Worm (Caenorhabditis elegans) whole organism, L4 larva: ENCODE results near the gene F46F2.3.

Experiments used
- F37D6.2 ChIP-seq: sonication (generic microtip); optimal IDR thresholded peaks from 2 replicates; lab custom pipeline; 2016; ENCODE audit warnings: mild to moderate bottlenecking, missing genetic modification characterization, missing compliant biosample characterization
- ces-1 ChIP-seq: fragments of 150-350 bp; sonication (generic microtip); optimal IDR thresholded peaks from 4 replicates; lab custom pipeline; 2014; ENCODE audit warnings: missing biosample characterization, missing genetic modification reagents, missing genetic modification characterization
- cey-2 ChIP-seq: sonication (generic microtip); optimal IDR thresholded peaks from 3 replicates; lab custom pipeline; 2017; ENCODE audit warnings: missing genetic modification characterization, mild to moderate bottlenecking, missing compliant biosample characterization, antibody characterized with exemption, borderline replicate concordance; ENCODE audit not compliant: insufficient read depth
- daf-12 ChIP-seq: fragments of 150-350 bp; optimal IDR thresholded peaks from 2 replicates; lab custom pipeline; 2014; ENCODE audit warnings: missing biosample characterization, missing genetic modification reagents, missing genetic modification characterization
- daf-8 ChIP-seq: fragments of 200-800 bp; sonication (Bioruptor generic); IDR thresholded peaks from 2 replicates; pipeline ENCODE4 v1.3.6; 2022; ENCODE audit warnings: missing genetic modification characterization, missing compliant biosample characterization
- dmd-8 ChIP-seq: fragments of 200-800 bp; sonication (Bioruptor generic); IDR thresholded peaks from 2 replicates; pipeline ENCODE4 v1.3.6; 2022; ENCODE audit warnings: missing genetic modification characterization, missing compliant biosample characterization
- dpl-1 ChIP-seq: fragments of 150-350 bp; optimal IDR thresholded peaks from 2 replicates; lab custom pipeline; 2014; ENCODE audit warnings: missing biosample characterization, missing genetic modification reagents, missing genetic modification characterization
- egl-43 ChIP-seq: fragments of 200-800 bp; sonication (Bioruptor generic); IDR thresholded peaks from 2 replicates; pipeline ENCODE4 v1.3.6; 2022; ENCODE audit warnings: missing genetic modification reagents, missing genetic modification characterization, missing compliant biosample characterization
- gei-8 ChIP-seq: fragments of 200-800 bp; sonication (Bioruptor generic); optimal IDR thresholded peaks from 2 replicates; lab custom pipeline; 2018; ENCODE audit warnings: mild to moderate bottlenecking, missing genetic modification characterization, missing compliant biosample characterization
- hif-1 ChIP-seq, 2 experiments: sonication (generic microtip); optimal IDR thresholded peaks; 2 replicates each; lab custom pipeline; 2016 to 2017; ENCODE audit warnings: missing compliant biosample characterization in 2 of 2, missing genetic modification characterization in 2 of 2, missing genetic modification reagents in 2 of 2, missing genotype in 2 of 2, mild to moderate bottlenecking in 1 of 2
- hlh-11 ChIP-seq: fragments of 200-800 bp; sonication (Bioruptor generic); optimal IDR thresholded peaks from 2 replicates; lab custom pipeline; 2018; ENCODE audit warnings: mild to moderate bottlenecking, missing genetic modification characterization, missing compliant biosample characterization
- hlh-30 ChIP-seq: sonication (generic microtip); optimal IDR thresholded peaks from 2 replicates; lab custom pipeline; 2017; ENCODE audit warnings: antibody characterized with exemption, mild to moderate bottlenecking, missing genetic modification characterization, missing compliant biosample characterization; ENCODE audit not compliant: insufficient read depth
- lin-1 ChIP-seq: fragments of 200-800 bp; sonication (Bioruptor generic); IDR thresholded peaks from 2 replicates; pipeline ENCODE4 v1.3.6; 2022; ENCODE audit warnings: missing genetic modification reagents, missing genetic modification characterization, missing compliant biosample characterization
- lsy-2 ChIP-seq, 2 experiments: fragments of 150-350 bp in 1 of 2; sonication (generic microtip) in 1 of 2; optimal IDR thresholded peaks; 2 replicates each; lab custom pipeline; 2014 to 2017; ENCODE audit warnings: missing biosample characterization in 2 of 2, missing genetic modification characterization in 2 of 2
- mdl-1 ChIP-seq, 2 experiments: fragments of 150-350 bp in 1 of 2; sonication (generic microtip) in 1 of 2; optimal IDR thresholded peaks; 2 replicates each; lab custom pipeline; 2014 to 2017; ENCODE audit warnings: missing biosample characterization in 2 of 2, missing genetic modification characterization in 2 of 2
- mep-1 ChIP-seq: fragments of 150-350 bp; sonication (generic microtip); optimal IDR thresholded peaks from 3 replicates; lab custom pipeline; 2014; ENCODE audit warnings: missing biosample characterization, missing genetic modification characterization
- mes-2 ChIP-seq: sonication (generic microtip); optimal IDR thresholded peaks from 2 replicates; lab custom pipeline; 2016; ENCODE audit warnings: missing genotype, mild to moderate bottlenecking, missing genetic modification characterization, missing compliant biosample characterization; ENCODE audit not compliant: poor library complexity, severe bottlenecking
- mxl-2 ChIP-seq: fragments of 200-800 bp; sonication (Bioruptor generic); conservative IDR thresholded peaks from 2 replicates; pipeline ENCODE4 v1.3.6; 2022; ENCODE audit warnings: missing genetic modification reagents, missing genetic modification characterization, missing compliant biosample characterization
- mxl-3 ChIP-seq: fragments of 200-800 bp; sonication (Bioruptor generic); optimal IDR thresholded peaks from 2 replicates; lab custom pipeline; 2018; ENCODE audit warnings: mild to moderate bottlenecking, missing genetic modification characterization, missing compliant biosample characterization
- nhr-11 ChIP-seq: fragments of 150-350 bp; optimal IDR thresholded peaks from 2 replicates; lab custom pipeline; 2014; ENCODE audit warnings: missing biosample characterization, missing genetic modification characterization
- nhr-25 ChIP-seq: sonication (generic microtip); optimal IDR thresholded peaks from 2 replicates; lab custom pipeline; 2017; ENCODE audit warnings: missing genetic modification characterization, mild to moderate bottlenecking, missing compliant biosample characterization, antibody characterized with exemption, moderate library complexity, borderline replicate concordance; ENCODE audit not compliant: insufficient read depth
- nhr-6 ChIP-seq: fragments of 150-350 bp; optimal IDR thresholded peaks from 2 replicates; lab custom pipeline; 2014; ENCODE audit warnings: missing biosample characterization, missing genetic modification characterization
- pha-4 ChIP-seq, 2 experiments: fragments of 150-350 bp in 1 of 2; fragments of 200-800 bp in 1 of 2; sonication (Bioruptor generic) in 1 of 2; IDR thresholded peaks in 1 of 2; optimal IDR thresholded peaks in 1 of 2; 2 replicates each; pipeline versions ENCODE4 v1.3.6 to Lab custom; 2014 to 2022; ENCODE audit warnings: missing genetic modification characterization in 2 of 2, missing genetic modification reagents in 2 of 2, missing biosample characterization in 1 of 2, missing compliant biosample characterization in 1 of 2
- saeg-2 ChIP-seq: fragments of 200-800 bp; sonication (Bioruptor generic); IDR thresholded peaks from 2 replicates; pipeline ENCODE4 v1.3.6; 2022; ENCODE audit warnings: missing genetic modification reagents, missing genetic modification characterization, missing compliant biosample characterization
- sdz-12 ChIP-seq: fragments of 200-800 bp; sonication (Bioruptor generic); optimal IDR thresholded peaks from 2 replicates; lab custom pipeline; 2018; ENCODE audit warnings: mild to moderate bottlenecking, missing genetic modification characterization, missing compliant biosample characterization
- set-16 ChIP-seq: fragments of 200-800 bp; sonication (Bioruptor generic); IDR thresholded peaks from 2 replicates; pipeline ENCODE4 v1.3.6; 2022; ENCODE audit warnings: missing genetic modification reagents, missing genetic modification characterization, missing compliant biosample characterization
- skn-1 ChIP-seq: fragments of 150-350 bp; optimal IDR thresholded peaks from 2 replicates; lab custom pipeline; 2014; ENCODE audit warnings: missing biosample characterization, missing genetic modification characterization
- snpc-1.2 ChIP-seq: fragments of 200-800 bp; sonication (Bioruptor generic); IDR thresholded peaks from 2 replicates; pipeline ENCODE4 v1.3.6; 2022; ENCODE audit warnings: missing genetic modification reagents, missing genetic modification characterization, missing compliant biosample characterization
- snpc-4 ChIP-seq: fragments of 150-350 bp; optimal IDR thresholded peaks from 2 replicates; lab custom pipeline; 2014; ENCODE audit warnings: missing biosample characterization, missing genetic modification characterization
- tag-97 ChIP-seq: fragments of 200-800 bp; sonication (Bioruptor generic); IDR thresholded peaks from 2 replicates; pipeline ENCODE4 v1.3.6; 2022; ENCODE audit warnings: missing genetic modification characterization, missing compliant biosample characterization
- tra-1 ChIP-seq: fragments of 200-800 bp; sonication (Bioruptor generic); IDR thresholded peaks from 2 replicates; pipeline ENCODE4 v1.3.6; 2022; ENCODE audit warnings: missing genetic modification reagents, missing genetic modification characterization, missing compliant biosample characterization
- unc-130 ChIP-seq: sonication (generic microtip); optimal IDR thresholded peaks from 2 replicates; lab custom pipeline; 2016; ENCODE audit warnings: missing genetic modification reagents, missing genetic modification characterization, missing compliant biosample characterization
- unc-39 ChIP-seq: sonication (generic microtip); optimal IDR thresholded peaks from 2 replicates; lab custom pipeline; 2017; ENCODE audit warnings: missing biosample characterization, missing genetic modification characterization
- unc-62 ChIP-seq, 3 experiments: fragments of 150-350 bp in 1 of 3; sonication (generic microtip); optimal IDR thresholded peaks in 2 of 3; peaks in 1 of 3; 1 replicate in 1 of 3; 2 replicates in 2 of 3; lab custom pipeline; 2014 to 2017; ENCODE audit warnings: missing biosample characterization in 3 of 3, missing genetic modification characterization in 3 of 3, missing genetic modification reagents in 3 of 3, missing genotype in 1 of 3
- zfp-2 ChIP-seq: sonication (generic microtip); optimal IDR thresholded peaks from 2 replicates; lab custom pipeline; 2016; ENCODE audit warnings: mild to moderate bottlenecking, missing genetic modification characterization, missing compliant biosample characterization

The F46F2.3 gene

DNA sequence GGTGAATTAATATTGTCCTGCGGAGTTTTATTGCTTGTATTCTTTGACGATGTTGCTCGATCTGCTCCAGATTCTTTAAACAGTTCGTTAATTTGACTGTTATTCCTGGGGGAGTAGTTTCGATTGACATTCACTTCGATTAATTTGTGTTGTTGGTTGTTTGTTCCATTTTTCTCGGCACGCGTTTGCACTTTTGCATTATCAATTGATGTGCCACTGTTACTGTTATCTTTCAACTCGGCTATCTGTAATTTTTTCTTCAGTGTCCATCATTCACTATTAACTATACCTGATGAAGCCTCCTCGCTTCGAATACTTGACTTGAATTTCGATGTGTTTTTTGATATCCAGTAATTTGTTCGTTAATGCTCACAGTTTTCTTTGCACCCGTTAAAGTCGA lies 30.9 kb downstream of the F46F2.3 start (continued):
- TF ChIP-seq mxl-2 (GFP tag; lab: Robert Waterston, UW) (no peak), sdz-12 (GFP tag; lab: Kevin White, UChicago) (no peak)

DNA sequence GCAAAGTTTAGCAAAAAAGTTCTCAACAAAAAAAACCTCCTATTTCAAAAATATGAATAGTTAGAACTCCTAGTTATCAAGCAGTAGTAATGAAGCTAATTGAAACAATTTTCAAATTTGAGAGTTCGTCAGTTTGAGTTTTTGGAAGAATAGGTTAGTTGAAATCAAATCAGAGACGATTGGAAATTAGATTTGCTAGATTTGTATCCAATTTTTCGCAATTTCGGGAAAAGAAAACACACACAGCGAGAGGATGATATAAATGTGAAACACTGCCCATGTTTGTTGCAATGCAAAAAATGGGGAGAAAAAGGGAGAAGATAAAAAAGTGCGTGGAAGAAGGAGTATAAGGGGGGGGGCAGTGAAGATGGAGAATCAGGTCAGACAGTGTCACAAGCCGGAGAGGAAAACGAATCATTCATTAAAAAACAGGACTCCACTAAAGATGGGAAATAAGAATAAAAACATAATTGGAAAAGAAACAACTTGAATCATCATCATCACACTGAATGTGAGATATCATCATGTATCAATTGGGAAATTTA lies 34.8 kb downstream of the F46F2.3 start:
- peak; percentile 31 for TF ChIP-seq hlh-11 (tag; lab: Kevin White, UChicago)
- TF ChIP-seq snpc-1.2 (GFP tag; lab: Robert Waterston, UW) = no peak
- TF ChIP-seq lsy-2 (tag; optimal IDR thresholded peaks at IDR 0.05; lab: Kevin White, UChicago) = peak in 1 of 2 experiments; percentile 11
- peak; percentile 28 for TF ChIP-seq ces-1
- no peak for TF ChIP-seq daf-12 (tag; lab: Kevin White, UChicago)
- no peak for TF ChIP-seq zfp-2 (tag; lab: Kevin White, UChicago)
- TF ChIP-seq mxl-3 (GFP tag; lab: Kevin White, UChicago) = peak; percentile 49
- peak; percentile 40 for TF ChIP-seq hlh-30
- peak in 1 of 2 experiments; percentile 35 for TF ChIP-seq unc-62 (GFP tag; optimal IDR thresholded peaks at IDR 0.05 in 1 of 2; lab: Kevin White, UChicago)
- TF ChIP-seq unc-62 (tag; optimal IDR thresholded peaks at IDR 0.05; lab: Kevin White, UChicago) = no peak
- no peak for TF ChIP-seq lin-1 (GFP tag; lab: Robert Waterston, UW)
- TF ChIP-seq dpl-1 (GFP tag; lab: Kevin White, UChicago) = no peak

- TF ChIP-seq egl-43 (GFP tag; lab: Robert Waterston, UW) (no peak), daf-12 (tag; lab: Kevin White, UChicago) (no peak), hif-1 (tag; optimal IDR thresholded peaks at IDR 0.05; lab: Kevin White, UChicago) (no peak), skn-1 (no peak), pha-4 (GFP tag; IDR thresholded peaks at IDR 0.05; lab: Robert Waterston, UW) (no peak), pha-4 (tag; optimal IDR thresholded peaks at IDR 0.05; lab: Kevin White, UChicago) (no peak), unc-39 (tag; lab: Kevin White, UChicago) (no peak), mep-1 (no peak), unc-130 (GFP tag; lab: Kevin White, UChicago) (no peak), daf-8 (no peak), mdl-1 (tag; optimal IDR thresholded peaks at IDR 0.05; lab: Kevin White, UChicago) (no peak), nhr-6 (no peak), tra-1 (no peak), nhr-25 (no peak), F37D6.2 (tag; lab: Kevin White, UChicago) (no peak), cey-2 (tag; lab: Kevin White, UChicago) (no peak), snpc-4 (tag; lab: Kevin White, UChicago) (no peak), tag-97 (GFP tag; lab: Robert Waterston, UW) (no peak), saeg-2 (GFP tag; lab: Robert Waterston, UW) (no peak)
Measured at ce11 chrX:15224128-15224527, 36.0 kb downstream of the F46F2.3 start.

DNA sequence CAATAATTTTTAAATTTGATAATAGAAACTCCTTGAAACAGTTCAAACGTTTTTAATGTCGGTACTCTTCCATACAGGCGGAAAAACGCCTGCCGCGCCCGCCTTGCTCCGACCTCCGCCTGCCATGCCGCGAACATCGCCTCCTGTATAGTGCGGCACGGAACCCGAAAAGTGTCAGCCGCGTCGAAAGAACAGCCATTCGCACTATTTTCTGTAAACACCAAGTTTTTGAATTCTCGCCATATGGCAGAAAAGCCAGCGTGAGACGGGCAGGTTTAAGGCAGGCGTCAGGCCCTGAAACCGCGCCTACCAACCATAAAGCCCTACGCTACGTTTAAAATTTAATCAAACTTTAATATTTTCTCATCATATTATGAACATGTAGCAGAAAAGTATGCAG lies 37.3 kb downstream of the F46F2.3 start:
- TF ChIP-seq dmd-8 (GFP tag; lab: Robert Waterston, UW) (no peak), set-16 (GFP tag; lab: Robert Waterston, UW) (peak; percentile 52), nhr-11 (tag; lab: Kevin White, UChicago) (no peak), mes-2 (no peak), snpc-4 (tag; lab: Kevin White, UChicago) (peak; percentile 6), gei-8 (GFP tag; lab: Kevin White, UChicago) (no peak), pha-4 (GFP tag; IDR thresholded peaks at IDR 0.05; lab: Robert Waterston, UW) (no peak), pha-4 (tag; optimal IDR thresholded peaks at IDR 0.05; lab: Kevin White, UChicago) (no peak), mdl-1 (tag; optimal IDR thresholded peaks at IDR 0.05; lab: Kevin White, UChicago) (no peak), zfp-2 (tag; lab: Kevin White, UChicago) (no peak)
